Worm (Caenorhabditis elegans) whole organism, midembryonic: Measurements from ENCODE around the gene cest-13.

Source experiments
- T22C8.4 ChIP-seq: fragments of 200-800 bp; sonication (Bioruptor generic); IDR thresholded peaks from 2 replicates; pipeline ENCODE4 v1.3.6; 2022; ENCODE audit warnings: missing genetic modification characterization, missing compliant biosample characterization
- flt-1 ChIP-seq: fragments of 200-800 bp; sonication (Bioruptor generic); IDR thresholded peaks from 2 replicates; pipeline ENCODE4 v1.3.6; 2022; ENCODE audit warnings: missing genetic modification characterization, missing compliant biosample characterization
- klf-2 ChIP-seq: fragments of 200-800 bp; sonication (Bioruptor generic); conservative IDR thresholded peaks from 2 replicates; pipeline ENCODE4 v1.3.6; 2022; ENCODE audit warnings: missing genetic modification reagents, missing genetic modification characterization, missing compliant biosample characterization
- med-1 ChIP-seq: sonication (generic microtip); optimal IDR thresholded peaks from 2 replicates; lab custom pipeline; 2017; ENCODE audit warnings: missing genetic modification characterization, mild to moderate bottlenecking, missing compliant biosample characterization, antibody characterized with exemption, missing genetic modification reagents; ENCODE audit not compliant: insufficient read depth
- ref-1 ChIP-seq: fragments of 200-800 bp; sonication (Bioruptor generic); conservative IDR thresholded peaks from 2 replicates; pipeline ENCODE4 v1.3.6; 2022; ENCODE audit warnings: missing genetic modification reagents, missing genetic modification characterization, missing compliant biosample characterization
- ztf-23 ChIP-seq: fragments of 200-800 bp; sonication (Bioruptor generic); IDR thresholded peaks from 2 replicates; pipeline ENCODE4 v1.3.6; 2022; ENCODE audit warnings: missing genetic modification reagents, missing genetic modification characterization, missing compliant biosample characterization
- ztf-29 ChIP-seq: fragments of 200-800 bp; sonication (Bioruptor generic); IDR thresholded peaks from 2 replicates; pipeline ENCODE4 v1.3.6; 2022; ENCODE audit warnings: missing genetic modification reagents, missing genetic modification characterization, missing compliant biosample characterization

ce11 chrX:13736679-13737078 lies 23.4 kb upstream of the cest-13 start:
- TF ChIP-seq flt-1 (GFP tag; lab: Robert Waterston, UW), result no peak
- TF ChIP-seq med-1 (GFP tag; lab: Kevin White, UChicago), result no peak
- TF ChIP-seq ztf-23 (GFP tag; lab: Robert Waterston, UW), result no peak
- no peak for TF ChIP-seq klf-2
- no peak for TF ChIP-seq ref-1 (GFP tag; lab: Robert Waterston, UW)
- TF ChIP-seq ztf-29 (GFP tag; lab: Robert Waterston, UW), result no peak
- TF ChIP-seq T22C8.4, result no peak
